Comparison of ENCODE assay signal across 6 worm cellular contexts in genomic region chrV:7822655-7823054, ce11.
TF ChIP-seq lines count a peak whose summit lies in the region.

No protein-coding gene starts in this region.

TF ChIP-seq in whole organism, L1 larva, 84 proteins besides CTCF, POLR2A, EP300 and RAD21 (continues in another document):
- TF ChIP-seq sup-37 (GFP tag; optimal IDR thresholded peaks at IDR 0.05; lab: Kevin White, UChicago), result no peak
- no peak for TF ChIP-seq nhr-76 (tag; optimal IDR thresholded peaks at IDR 0.05; lab: Kevin White, UChicago)
- no peak for TF ChIP-seq nhr-11 (tag; optimal IDR thresholded peaks at IDR 0.05; lab: Kevin White, UChicago)
- TF ChIP-seq sox-4 (tag; optimal IDR thresholded peaks at IDR 0.05; lab: Kevin White, UChicago), result no peak
- peak; percentile 56 for TF ChIP-seq ztf-4 (tag; optimal IDR thresholded peaks at IDR 0.05; lab: Kevin White, UChicago)
- TF ChIP-seq lsy-2 (tag; optimal IDR thresholded peaks at IDR 0.05; lab: Kevin White, UChicago), result peak; percentile 31 to 45
- TF ChIP-seq egl-13 (tag; optimal IDR thresholded peaks at IDR 0.05; lab: Kevin White, UChicago), result no peak
- no peak for TF ChIP-seq C16A3.4 (tag; optimal IDR thresholded peaks at IDR 0.05; lab: Kevin White, UChicago)
- peak; percentile 29 for TF ChIP-seq xbp-1 (tag; optimal IDR thresholded peaks at IDR 0.05; lab: Kevin White, UChicago)
- no peak for TF ChIP-seq ces-1 (GFP tag; optimal IDR thresholded peaks at IDR 0.05; lab: Kevin White, UChicago)
- peak; percentile 47 for TF ChIP-seq nhr-19 (GFP tag; conservative IDR thresholded peaks at IDR 0.05; lab: Robert Waterston, UW)
- no peak for TF ChIP-seq ets-5 (GFP tag; IDR thresholded peaks at IDR 0.05; lab: Robert Waterston, UW)
- TF ChIP-seq nhr-12 (tag; optimal IDR thresholded peaks at IDR 0.05; lab: Kevin White, UChicago), result no peak
- peak; percentile 33 for TF ChIP-seq tbx-2 (tag; optimal IDR thresholded peaks at IDR 0.05; lab: Kevin White, UChicago)
- TF ChIP-seq fkh-4 (tag; optimal IDR thresholded peaks at IDR 0.05; lab: Kevin White, UChicago; ENCODE audit: borderline replicate concordance), result no peak
- no peak for TF ChIP-seq snpc-4 (tag; optimal IDR thresholded peaks at IDR 0.05; lab: Kevin White, UChicago)

TF ChIP-seq in whole organism, L2 larva, 48 proteins besides CTCF, POLR2A, EP300 and RAD21:
- TF ChIP-seq C34F6.9 (tag; optimal IDR thresholded peaks at IDR 0.05; lab: Kevin White, UChicago) (peak; percentile 37), alr-1 (tag; optimal IDR thresholded peaks at IDR 0.05; lab: Kevin White, UChicago) (no peak), crh-2 (tag; optimal IDR thresholded peaks at IDR 0.05; lab: Kevin White, UChicago) (peak; percentile 60), ztf-1 (GFP tag; conservative IDR thresholded peaks at IDR 0.05; lab: Robert Waterston, UW) (no peak), lsy-2 (tag; optimal IDR thresholded peaks at IDR 0.05; lab: Kevin White, UChicago) (peak in 1 of 2 experiments; percentile 57), nhr-129 (tag; optimal IDR thresholded peaks at IDR 0.05; lab: Kevin White, UChicago) (peak; percentile 84), sma-9 (GFP tag; optimal IDR thresholded peaks at IDR 0.05; lab: Kevin White, UChicago) (peak; percentile 32), sma-9 (tag; optimal IDR thresholded peaks at IDR 0.05; lab: Kevin White, UChicago) (no peak), egl-27 (tag; optimal IDR thresholded peaks at IDR 0.05; lab: Kevin White, UChicago) (peak; percentile 19), mab-5 (tag; optimal IDR thresholded peaks at IDR 0.05; lab: Kevin White, UChicago) (peak; percentile 56), gmeb-1 (tag; optimal IDR thresholded peaks at IDR 0.05; lab: Kevin White, UChicago) (no peak), unc-62 (GFP tag; optimal IDR thresholded peaks at IDR 0.05; lab: Kevin White, UChicago) (peak; percentile 8), F13H6.1 (tag; optimal IDR thresholded peaks at IDR 0.05; lab: Kevin White, UChicago) (peak; percentile 82)

TF ChIP-seq in whole organism, L3 larva, 47 proteins besides CTCF, POLR2A, EP300 and RAD21:
- TF ChIP-seq elt-1 (tag; optimal IDR thresholded peaks at IDR 0.05; lab: Kevin White, UChicago), result no peak
- peak; percentile 71 for TF ChIP-seq unc-62 (GFP tag; optimal IDR thresholded peaks at IDR 0.05; lab: Kevin White, UChicago)
- no peak for TF ChIP-seq lin-15B (tag; optimal IDR thresholded peaks at IDR 0.05; lab: Kevin White, UChicago)
- no peak for TF ChIP-seq nhr-28 (tag; optimal IDR thresholded peaks at IDR 0.05; lab: Kevin White, UChicago)
- peak; percentile 9 for TF ChIP-seq nfya-1 (tag; optimal IDR thresholded peaks at IDR 0.05; lab: Kevin White, UChicago; ENCODE audit: insufficient read depth)
- TF ChIP-seq lin-39 (tag; optimal IDR thresholded peaks at IDR 0.05; lab: Kevin White, UChicago), result peak; percentile 22
- no peak for TF ChIP-seq jun-1 (tag; optimal IDR thresholded peaks at IDR 0.05; lab: Kevin White, UChicago)
- TF ChIP-seq fkh-2 (tag; optimal IDR thresholded peaks at IDR 0.05; lab: Kevin White, UChicago), result no peak
- TF ChIP-seq fos-1 (tag; optimal IDR thresholded peaks at IDR 0.05; lab: Kevin White, UChicago), result no peak
- TF ChIP-seq sea-2 (GFP tag; optimal IDR thresholded peaks at IDR 0.05; lab: Kevin White, UChicago), result no peak

TF ChIP-seq in whole organism, L4 larva, 104 proteins besides CTCF, POLR2A, EP300 and RAD21 (continues in another document):
- TF ChIP-seq lin-38 (GFP tag; IDR thresholded peaks at IDR 0.05; lab: Robert Waterston, UW), result no peak
- no peak for TF ChIP-seq skn-1 (tag; optimal IDR thresholded peaks at IDR 0.05; lab: Kevin White, UChicago)
- peak; percentile 68; the same call in 1 of the 2 replicates for TF ChIP-seq ceh-20 (GFP tag; IDR thresholded peaks at IDR 0.05; lab: Robert Waterston, UW)
- peak in 1 of 2 experiments; percentile 98 for TF ChIP-seq unc-62 (GFP tag; optimal IDR thresholded peaks at IDR 0.05 in 1 of 2; lab: Kevin White, UChicago)
- TF ChIP-seq unc-62 (tag; optimal IDR thresholded peaks at IDR 0.05; lab: Kevin White, UChicago), result no peak
- TF ChIP-seq daf-12 (tag; optimal IDR thresholded peaks at IDR 0.05; lab: Kevin White, UChicago), result no peak
- TF ChIP-seq cey-2 (tag; optimal IDR thresholded peaks at IDR 0.05; lab: Kevin White, UChicago; ENCODE audit: borderline replicate concordance, insufficient read depth), result no peak
- TF ChIP-seq nhr-11 (tag; optimal IDR thresholded peaks at IDR 0.05; lab: Kevin White, UChicago), result peak; percentile 65
- no peak for TF ChIP-seq spr-1 (tag; optimal IDR thresholded peaks at IDR 0.05; lab: Kevin White, UChicago)
- TF ChIP-seq php-3 (GFP tag; IDR thresholded peaks at IDR 0.05; lab: Robert Waterston, UW), result no peak
- peak; percentile 63 for TF ChIP-seq hlh-11 (tag; optimal IDR thresholded peaks at IDR 0.05; lab: Kevin White, UChicago)
- TF ChIP-seq pqm-1 (tag; optimal IDR thresholded peaks at IDR 0.05; lab: Kevin White, UChicago), result no peak
- no peak for TF ChIP-seq vab-7 (GFP tag; IDR thresholded peaks at IDR 0.05; lab: Robert Waterston, UW)
- TF ChIP-seq tag-97 (GFP tag; IDR thresholded peaks at IDR 0.05; lab: Robert Waterston, UW), result no peak
- peak in 1 of 2 experiments; percentile 74 for TF ChIP-seq daf-16 (GFP tag; optimal IDR thresholded peaks at IDR 0.05; lab: Kevin White, UChicago)
- TF ChIP-seq daf-16 (tag; optimal IDR thresholded peaks at IDR 0.05; lab: Kevin White, UChicago), result no peak
- no peak for TF ChIP-seq lir-3 (tag; optimal IDR thresholded peaks at IDR 0.05; lab: Kevin White, UChicago)
- no peak for TF ChIP-seq mdl-1 (tag; optimal IDR thresholded peaks at IDR 0.05; lab: Kevin White, UChicago)
- peak; percentile 71 for TF ChIP-seq mxl-3 (GFP tag; optimal IDR thresholded peaks at IDR 0.05; lab: Kevin White, UChicago)
- TF ChIP-seq unc-130 (GFP tag; optimal IDR thresholded peaks at IDR 0.05; lab: Kevin White, UChicago), result no peak

TF ChIP-seq in whole organism, late embryonic, 69 proteins besides CTCF, POLR2A, EP300 and RAD21:
- TF ChIP-seq nfya-1 (tag; optimal IDR thresholded peaks at IDR 0.05; lab: Kevin White, UChicago), result peak; percentile 16
- peak; percentile 23 for TF ChIP-seq tbx-2 (tag; optimal IDR thresholded peaks at IDR 0.05; lab: Kevin White, UChicago)
- TF ChIP-seq unc-55 (GFP tag; optimal IDR thresholded peaks at IDR 0.05; lab: Kevin White, UChicago), result peak; percentile 98
- TF ChIP-seq elt-2 (tag; optimal IDR thresholded peaks at IDR 0.05; lab: Kevin White, UChicago), result no peak
- TF ChIP-seq hlh-6 (tag; optimal IDR thresholded peaks at IDR 0.05; lab: Kevin White, UChicago), result peak; percentile 40
- no peak for TF ChIP-seq odd-2 (tag; optimal IDR thresholded peaks at IDR 0.05; lab: Kevin White, UChicago)
- no peak for TF ChIP-seq nhr-232 (tag; optimal IDR thresholded peaks at IDR 0.05; lab: Kevin White, UChicago)
- no peak for TF ChIP-seq elt-4 (tag; optimal IDR thresholded peaks at IDR 0.05; lab: Kevin White, UChicago)
- TF ChIP-seq rnt-1 (tag; optimal IDR thresholded peaks at IDR 0.05; lab: Kevin White, UChicago), result peak; percentile 95
- no peak for TF ChIP-seq ceh-14 (tag; optimal IDR thresholded peaks at IDR 0.05; lab: Kevin White, UChicago)
- TF ChIP-seq ceh-18 (tag; optimal IDR thresholded peaks at IDR 0.05; lab: Kevin White, UChicago), result peak; percentile 77

TF ChIP-seq in whole organism, mixed stage, embryonic, 35 proteins besides CTCF, POLR2A, EP300 and RAD21:
- TF ChIP-seq ces-1 (GFP tag; optimal IDR thresholded peaks at IDR 0.05; lab: Kevin White, UChicago) (no peak), hlh-1 (tag; optimal IDR thresholded peaks at IDR 0.05; lab: Kevin White, UChicago) (peak; percentile 99), cnd-1 (tag; optimal IDR thresholded peaks at IDR 0.05; lab: Kevin White, UChicago) (no peak), sem-2 (GFP tag; optimal IDR thresholded peaks at IDR 0.05; lab: Kevin White, UChicago) (no peak), mep-1 (tag; optimal IDR thresholded peaks at IDR 0.05; lab: Kevin White, UChicago) (no peak), unc-120 (tag; optimal IDR thresholded peaks at IDR 0.05; lab: Kevin White, UChicago; ENCODE audit: poor library complexity, severe bottlenecking) (peak; percentile 92), bed-3 (GFP tag; optimal IDR thresholded peaks at IDR 0.05; lab: Kevin White, UChicago) (no peak), nhr-237 (tag; optimal IDR thresholded peaks at IDR 0.05; lab: Kevin White, UChicago) (no peak), elt-3 (tag; optimal IDR thresholded peaks at IDR 0.05; lab: Kevin White, UChicago) (no peak), nhr-12 (tag; optimal IDR thresholded peaks at IDR 0.05; lab: Kevin White, UChicago) (no peak), nhr-2 (tag; optimal IDR thresholded peaks at IDR 0.05; lab: Kevin White, UChicago) (no peak), snpc-4 (tag; optimal IDR thresholded peaks at IDR 0.05; lab: Kevin White, UChicago) (no peak), lsy-2 (tag; optimal IDR thresholded peaks at IDR 0.05; lab: Kevin White, UChicago) (no peak), mls-2 (tag; optimal IDR thresholded peaks at IDR 0.05; lab: Kevin White, UChicago) (no peak), unc-62 (GFP tag; optimal IDR thresholded peaks at IDR 0.05; lab: Kevin White, UChicago) (peak; percentile 99), lin-13 (tag; optimal IDR thresholded peaks at IDR 0.05; lab: Kevin White, UChicago) (no peak), elt-1 (tag; optimal IDR thresholded peaks at IDR 0.05; lab: Kevin White, UChicago; ENCODE audit: borderline replicate concordance, insufficient read depth) (no peak), drap-1 (GFP tag; optimal IDR thresholded peaks at IDR 0.05; lab: Kevin White, UChicago) (no peak), M03D4.4 (tag; optimal IDR thresholded peaks at IDR 0.05; lab: Kevin White, UChicago) (peak; percentile 45), ceh-83 (GFP tag; optimal IDR thresholded peaks at IDR 0.05; lab: Kevin White, UChicago) (no peak), flh-1 (GFP tag; optimal IDR thresholded peaks at IDR 0.05; lab: Kevin White, UChicago) (no peak), nhr-28 (tag; optimal IDR thresholded peaks at IDR 0.05; lab: Kevin White, UChicago) (no peak), ztf-11 (tag; optimal IDR thresholded peaks at IDR 0.05; lab: Kevin White, UChicago) (no peak), mab-5 (tag; optimal IDR thresholded peaks at IDR 0.05; lab: Kevin White, UChicago) (peak; percentile 68), lin-32 (GFP tag; optimal IDR thresholded peaks at IDR 0.05; lab: Kevin White, UChicago) (no peak), sptf-1 (tag; optimal IDR thresholded peaks at IDR 0.05; lab: Kevin White, UChicago) (no peak), blmp-1 (tag; optimal IDR thresholded peaks at IDR 0.05; lab: Kevin White, UChicago) (no peak), tbx-8 (GFP tag; optimal IDR thresholded peaks at IDR 0.05; lab: Kevin White, UChicago) (no peak), unc-39 (tag; optimal IDR thresholded peaks at IDR 0.05; lab: Kevin White, UChicago) (no peak)

Comparison
In these comparisons a context has a peak if more than half of its experiments do, and no peak if none do; other contexts are left out.
1. Of the 29 proteins assayed by ChIP-seq in both whole organism, L4 larva and whole organism, L1 larva: peak only in whole organism, L4 larva: nhr-11; only in whole organism, L1 larva: fos-1, lin-39, lsy-2 and unc-130; in both: none; in neither: 22; mixed calls (peak in some experiments, not most) for 2.